Worm (Caenorhabditis elegans) whole organism, L4 larva: ENCODE results near the gene Y41C4A.7.

Source experiments
- F26F4.8 ChIP-seq: fragments of 200-800 bp; sonication (Bioruptor generic); conservative IDR thresholded peaks from 2 replicates; pipeline ENCODE4 v1.3.6; 2022; ENCODE audit warnings: missing genetic modification characterization, missing compliant biosample characterization
- F37D6.2 ChIP-seq: sonication (generic microtip); optimal IDR thresholded peaks from 2 replicates; lab custom pipeline; 2016; ENCODE audit warnings: mild to moderate bottlenecking, missing genetic modification characterization, missing compliant biosample characterization
- R02D3.7 ChIP-seq: fragments of 150-350 bp; sonication (generic microtip); optimal IDR thresholded peaks from 3 replicates; lab custom pipeline; 2014; ENCODE audit warnings: missing biosample characterization, missing genetic modification characterization
- T26A8.4 ChIP-seq: fragments of 200-800 bp; sonication (Bioruptor generic); IDR thresholded peaks from 2 replicates; pipeline ENCODE4 v1.3.6; 2022; ENCODE audit warnings: missing genetic modification characterization, missing compliant biosample characterization
- ZK546.5 ChIP-seq, 2 experiments: sonication (generic microtip); optimal IDR thresholded peaks; 2 replicates each; lab custom pipeline; 2017; ENCODE audit warnings: missing biosample characterization in 2 of 2, missing genetic modification characterization in 2 of 2
- aha-1 ChIP-seq: fragments of 150-350 bp; peaks from one replicate; lab custom pipeline; 2014; ENCODE audit warnings: missing biosample characterization, missing genetic modification characterization
- ceh-28 ChIP-seq: fragments of 150-350 bp; optimal IDR thresholded peaks from 2 replicates; lab custom pipeline; 2014; ENCODE audit warnings: missing biosample characterization, missing genetic modification reagents, missing genetic modification characterization
- ces-1 ChIP-seq: fragments of 150-350 bp; sonication (generic microtip); optimal IDR thresholded peaks from 4 replicates; lab custom pipeline; 2014; ENCODE audit warnings: missing biosample characterization, missing genetic modification reagents, missing genetic modification characterization
- daf-19 ChIP-seq: fragments of 200-800 bp; sonication (Bioruptor generic); conservative IDR thresholded peaks from 2 replicates; pipeline ENCODE4 v1.3.6; 2022; ENCODE audit warnings: missing genetic modification characterization, missing compliant biosample characterization
- dmd-6 ChIP-seq: fragments of 200-800 bp; sonication (Bioruptor generic); IDR thresholded peaks from 2 replicates; pipeline ENCODE4 v1.3.6; 2022; ENCODE audit warnings: missing genetic modification reagents, missing genetic modification characterization, missing compliant biosample characterization
- dmd-8 ChIP-seq: fragments of 200-800 bp; sonication (Bioruptor generic); IDR thresholded peaks from 2 replicates; pipeline ENCODE4 v1.3.6; 2022; ENCODE audit warnings: missing genetic modification characterization, missing compliant biosample characterization
- dve-1 ChIP-seq: sonication (generic microtip); optimal IDR thresholded peaks from 2 replicates; lab custom pipeline; 2017; ENCODE audit warnings: antibody characterized with exemption, mild to moderate bottlenecking, missing genetic modification characterization, missing compliant biosample characterization; ENCODE audit not compliant: insufficient read depth
- fos-1 ChIP-seq: fragments of 150-350 bp; optimal IDR thresholded peaks from 2 replicates; lab custom pipeline; 2014; ENCODE audit warnings: missing biosample characterization, missing genetic modification characterization
- hif-1 ChIP-seq, 2 experiments: sonication (generic microtip); optimal IDR thresholded peaks; 2 replicates each; lab custom pipeline; 2016 to 2017; ENCODE audit warnings: missing compliant biosample characterization in 2 of 2, missing genetic modification characterization in 2 of 2, missing genetic modification reagents in 2 of 2, missing genotype in 2 of 2, mild to moderate bottlenecking in 1 of 2
- hlh-11 ChIP-seq: fragments of 200-800 bp; sonication (Bioruptor generic); optimal IDR thresholded peaks from 2 replicates; lab custom pipeline; 2018; ENCODE audit warnings: mild to moderate bottlenecking, missing genetic modification characterization, missing compliant biosample characterization
- lin-15B ChIP-seq: fragments of 150-350 bp; sonication (generic microtip); optimal IDR thresholded peaks from 3 replicates; lab custom pipeline; 2014; ENCODE audit warnings: missing biosample characterization, missing genetic modification characterization
- lin-29 ChIP-seq: fragments of 200-800 bp; sonication (Bioruptor generic); IDR thresholded peaks from 2 replicates; pipeline ENCODE4 v1.3.6; 2022; ENCODE audit warnings: missing genetic modification reagents, missing genetic modification characterization, missing compliant biosample characterization
- lin-38 ChIP-seq: fragments of 200-800 bp; sonication (Bioruptor generic); IDR thresholded peaks from 2 replicates; pipeline ENCODE4 v1.3.6; 2022; ENCODE audit warnings: missing genetic modification reagents, missing genetic modification characterization, missing compliant biosample characterization
- lir-3 ChIP-seq: sonication (generic microtip); optimal IDR thresholded peaks from 2 replicates; lab custom pipeline; 2016; ENCODE audit warnings: mild to moderate bottlenecking, missing genetic modification characterization, missing compliant biosample characterization
- lsy-2 ChIP-seq, 2 experiments: fragments of 150-350 bp in 1 of 2; sonication (generic microtip) in 1 of 2; optimal IDR thresholded peaks; 2 replicates each; lab custom pipeline; 2014 to 2017; ENCODE audit warnings: missing biosample characterization in 2 of 2, missing genetic modification characterization in 2 of 2
- madf-5 ChIP-seq, 2 experiments: fragments of 200-800 bp; sonication (Bioruptor generic); IDR thresholded peaks; 2 replicates each; pipeline ENCODE4 v1.3.6; 2022; ENCODE audit warnings: missing compliant biosample characterization in 2 of 2, missing genetic modification characterization in 2 of 2
- mdl-1 ChIP-seq, 2 experiments: fragments of 150-350 bp in 1 of 2; sonication (generic microtip) in 1 of 2; optimal IDR thresholded peaks; 2 replicates each; lab custom pipeline; 2014 to 2017; ENCODE audit warnings: missing biosample characterization in 2 of 2, missing genetic modification characterization in 2 of 2
- mep-1 ChIP-seq: fragments of 150-350 bp; sonication (generic microtip); optimal IDR thresholded peaks from 3 replicates; lab custom pipeline; 2014; ENCODE audit warnings: missing biosample characterization, missing genetic modification characterization
- mxl-3 ChIP-seq: fragments of 200-800 bp; sonication (Bioruptor generic); optimal IDR thresholded peaks from 2 replicates; lab custom pipeline; 2018; ENCODE audit warnings: mild to moderate bottlenecking, missing genetic modification characterization, missing compliant biosample characterization
- nhr-11 ChIP-seq: fragments of 150-350 bp; optimal IDR thresholded peaks from 2 replicates; lab custom pipeline; 2014; ENCODE audit warnings: missing biosample characterization, missing genetic modification characterization
- nhr-111 ChIP-seq: fragments of 200-800 bp; sonication (Bioruptor generic); optimal IDR thresholded peaks from 2 replicates; lab custom pipeline; 2018; ENCODE audit warnings: mild to moderate bottlenecking, missing genetic modification characterization, missing compliant biosample characterization
- nhr-42 ChIP-seq: fragments of 200-800 bp; sonication (Bioruptor generic); IDR thresholded peaks from 2 replicates; pipeline ENCODE4 v1.3.6; 2022; ENCODE audit warnings: missing genetic modification characterization, missing compliant biosample characterization
- nhr-6 ChIP-seq: fragments of 150-350 bp; optimal IDR thresholded peaks from 2 replicates; lab custom pipeline; 2014; ENCODE audit warnings: missing biosample characterization, missing genetic modification characterization
- pha-4 ChIP-seq, 2 experiments: fragments of 150-350 bp in 1 of 2; fragments of 200-800 bp in 1 of 2; sonication (Bioruptor generic) in 1 of 2; IDR thresholded peaks in 1 of 2; optimal IDR thresholded peaks in 1 of 2; 2 replicates each; pipeline versions ENCODE4 v1.3.6 to Lab custom; 2014 to 2022; ENCODE audit warnings: missing genetic modification characterization in 2 of 2, missing genetic modification reagents in 2 of 2, missing biosample characterization in 1 of 2, missing compliant biosample characterization in 1 of 2
- set-16 ChIP-seq: fragments of 200-800 bp; sonication (Bioruptor generic); IDR thresholded peaks from 2 replicates; pipeline ENCODE4 v1.3.6; 2022; ENCODE audit warnings: missing genetic modification reagents, missing genetic modification characterization, missing compliant biosample characterization
- snpc-1.2 ChIP-seq: fragments of 200-800 bp; sonication (Bioruptor generic); IDR thresholded peaks from 2 replicates; pipeline ENCODE4 v1.3.6; 2022; ENCODE audit warnings: missing genetic modification reagents, missing genetic modification characterization, missing compliant biosample characterization
- snpc-4 ChIP-seq: fragments of 150-350 bp; optimal IDR thresholded peaks from 2 replicates; lab custom pipeline; 2014; ENCODE audit warnings: missing biosample characterization, missing genetic modification characterization
- spr-1 ChIP-seq: sonication (generic microtip); optimal IDR thresholded peaks from 2 replicates; lab custom pipeline; 2016; ENCODE audit warnings: mild to moderate bottlenecking, missing genetic modification characterization, missing compliant biosample characterization
- spr-3 ChIP-seq: fragments of 200-800 bp; sonication (Bioruptor generic); optimal IDR thresholded peaks from 2 replicates; lab custom pipeline; 2018; ENCODE audit warnings: mild to moderate bottlenecking, missing genetic modification characterization, missing compliant biosample characterization
- unc-62 ChIP-seq, 3 experiments: fragments of 150-350 bp in 1 of 3; sonication (generic microtip); optimal IDR thresholded peaks in 2 of 3; peaks in 1 of 3; 1 replicate in 1 of 3; 2 replicates in 2 of 3; lab custom pipeline; 2014 to 2017; ENCODE audit warnings: missing biosample characterization in 3 of 3, missing genetic modification characterization in 3 of 3, missing genetic modification reagents in 3 of 3, missing genotype in 1 of 3
- zag-1 ChIP-seq: fragments of 150-350 bp; optimal IDR thresholded peaks from 2 replicates; lab custom pipeline; 2014; ENCODE audit warnings: missing biosample characterization, missing genetic modification characterization
- ztf-7 ChIP-seq: fragments of 150-350 bp; optimal IDR thresholded peaks from 2 replicates; lab custom pipeline; 2014; ENCODE audit warnings: missing biosample characterization, missing genetic modification characterization

The Y41C4A.7 gene

DNA sequence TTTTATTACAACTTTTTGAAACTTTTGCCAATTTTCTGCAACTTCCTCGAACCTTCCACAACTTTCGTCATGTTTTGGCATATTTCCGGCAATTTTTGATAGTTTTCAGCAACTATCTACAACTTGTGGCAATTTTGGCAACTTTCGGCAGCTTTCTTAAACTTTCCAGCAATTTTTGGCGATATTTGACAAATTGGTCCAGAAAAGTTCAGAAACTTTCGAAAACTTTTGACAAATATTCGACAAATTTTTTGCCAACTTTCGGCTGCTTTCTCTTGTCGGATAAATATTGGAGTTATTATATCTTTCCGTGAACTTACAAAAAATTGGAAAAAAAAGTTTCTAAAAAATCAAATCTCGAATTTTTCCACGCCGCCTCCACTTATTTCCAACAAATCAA is 31.6 kb downstream of the Y41C4A.7 start, which contains the start of gene Y41C4A.18:
Y41C4A.18 (plus strand) TSS at position 301 of the 400 bp plus-strand sequence.
- peak; percentile 39 for TF ChIP-seq aha-1 (tag; lab: Kevin White, UChicago)
- no peak for TF ChIP-seq snpc-4
- TF ChIP-seq dmd-6 = no peak

ce11 chrIII:11730850-11731249 is 32.2 kb downstream of the Y41C4A.7 start:
- TF ChIP-seq madf-5 (GFP tag; IDR thresholded peaks at IDR 0.05; lab: Robert Waterston, UW) (0 out of 4 replicates have a peak, but pooled peaks of 1 of the 2 experiments have one; percentile 17), set-16 (peak; percentile 89), lir-3 (no peak)

DNA sequence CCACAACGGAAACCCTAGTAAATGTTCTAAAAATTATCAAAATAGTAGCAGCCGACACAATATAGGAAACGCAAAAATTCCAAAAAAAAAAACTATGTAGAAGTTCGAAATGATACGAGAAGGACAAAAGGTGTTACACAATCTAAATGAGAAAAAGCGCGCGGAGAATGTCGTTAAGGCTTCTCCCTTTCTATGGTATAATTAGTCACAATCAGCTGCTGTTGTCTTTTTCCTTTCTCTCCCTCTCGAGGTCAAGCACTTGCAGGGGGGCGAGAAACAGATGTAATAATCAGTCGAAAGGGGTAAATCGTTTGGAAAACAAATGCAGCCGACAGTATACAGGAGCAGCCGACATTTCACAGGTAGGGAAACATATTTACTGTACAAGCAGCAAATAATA is 32.8 kb downstream of the Y41C4A.7 start:
- no peak for TF ChIP-seq lsy-2 (tag; optimal IDR thresholded peaks at IDR 0.05; lab: Kevin White, UChicago)
- TF ChIP-seq spr-3 = no peak
- TF ChIP-seq nhr-11 (tag; lab: Kevin White, UChicago) = no peak
- no peak for TF ChIP-seq snpc-1.2 (GFP tag; lab: Robert Waterston, UW)
- no peak for TF ChIP-seq T26A8.4 (GFP tag; lab: Robert Waterston, UW)
- no peak for TF ChIP-seq ZK546.5 (tag; optimal IDR thresholded peaks at IDR 0.05; lab: Kevin White, UChicago)
- no peak for TF ChIP-seq mdl-1 (tag; optimal IDR thresholded peaks at IDR 0.05; lab: Kevin White, UChicago)
- TF ChIP-seq lin-29 (GFP tag; lab: Robert Waterston, UW) = no peak
- TF ChIP-seq snpc-4 = no peak
- TF ChIP-seq zag-1 (tag; lab: Kevin White, UChicago) = no peak
- TF ChIP-seq, all 104 proteins: peak for 0

ce11 chrIII:11732056-11732455 is 33.4 kb downstream of the Y41C4A.7 start, which contains the start of gene Y41C4A.21:
Gene Y41C4A.21 (plus strand): TSS chrIII:11732356.
- no peak for TF ChIP-seq lin-29 (GFP tag; lab: Robert Waterston, UW)
- TF ChIP-seq set-16 = 0 out of 2 replicates have a peak, but pooled peaks have one; percentile 4
- no peak for TF ChIP-seq nhr-111 (GFP tag; lab: Kevin White, UChicago)
- TF ChIP-seq T26A8.4 (GFP tag; lab: Robert Waterston, UW) = no peak
- TF ChIP-seq ZK546.5 (tag; optimal IDR thresholded peaks at IDR 0.05; lab: Kevin White, UChicago) = no peak
- TF ChIP-seq daf-19 (GFP tag; lab: Robert Waterston, UW) = no peak

DNA sequence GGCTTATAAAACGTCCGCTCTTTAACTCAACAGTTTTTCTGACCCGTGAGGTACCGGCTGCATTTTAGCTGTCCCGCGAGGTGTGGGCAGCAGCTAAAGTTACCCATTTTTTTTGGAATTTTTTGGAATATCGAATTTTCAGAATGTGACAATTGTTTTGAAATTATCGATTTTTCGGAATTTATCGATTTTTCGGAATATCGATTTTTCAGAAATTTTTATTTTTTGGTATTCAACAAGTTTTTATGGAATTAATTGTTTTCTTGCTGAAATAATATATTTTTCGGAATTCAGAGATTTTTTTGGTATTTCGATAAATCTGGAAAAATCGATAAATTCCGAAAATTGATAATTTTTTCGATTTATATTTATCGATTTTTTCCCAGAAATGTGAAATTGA is 34.3 kb downstream of the Y41C4A.7 start:
- no peak for TF ChIP-seq nhr-6 (tag; lab: Kevin White, UChicago)
- no peak for TF ChIP-seq lin-38
- TF ChIP-seq spr-1 = no peak
- TF ChIP-seq ceh-28 (tag; lab: Kevin White, UChicago) = peak; percentile 95
- TF ChIP-seq mep-1 (tag; lab: Kevin White, UChicago) = peak; percentile 11

- peak; percentile 29 for TF ChIP-seq aha-1 (tag; lab: Kevin White, UChicago)
- no peak for TF ChIP-seq madf-5 (GFP tag; IDR thresholded peaks at IDR 0.05; lab: Robert Waterston, UW)
These were observed 38.9 kb downstream of the Y41C4A.7 start, which contains the start of gene sup-1 for ce11 chrIII:11737527-11737926. Gene sup-1 (minus strand): TSS chrIII:11737627.

DNA sequence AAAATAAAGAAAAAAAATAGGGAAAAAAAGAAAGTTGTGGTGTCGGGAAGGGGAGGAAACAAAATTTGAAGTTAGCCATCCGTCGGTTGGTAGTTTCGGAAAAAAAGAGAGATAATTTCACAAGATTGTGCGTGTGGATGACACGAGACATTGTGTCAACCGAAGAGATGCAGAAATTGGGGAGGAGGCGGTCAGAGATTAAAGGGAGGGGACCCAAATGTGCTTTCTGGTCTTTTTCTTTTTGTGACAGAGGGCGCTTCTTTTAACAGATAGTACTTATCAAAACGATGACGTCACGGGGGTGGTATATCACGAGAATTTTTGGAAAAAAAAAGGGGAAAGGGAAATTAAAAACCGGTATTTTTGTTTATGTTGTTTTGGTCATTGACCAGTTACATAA is 39.8 kb downstream of the Y41C4A.7 start:
- TF ChIP-seq mep-1 (tag; lab: Kevin White, UChicago) = peak; percentile 30
- peak; percentile 6 for TF ChIP-seq dve-1 (tag; lab: Kevin White, UChicago)
- no peak for TF ChIP-seq mxl-3
- no peak for TF ChIP-seq pha-4 (GFP tag; IDR thresholded peaks at IDR 0.05; lab: Robert Waterston, UW)
- TF ChIP-seq pha-4 (tag; optimal IDR thresholded peaks at IDR 0.05; lab: Kevin White, UChicago) = no peak
- TF ChIP-seq hlh-11 (tag; lab: Kevin White, UChicago) = peak; percentile 53
- TF ChIP-seq F37D6.2 = no peak
- no peak for TF ChIP-seq lin-15B (tag; lab: Kevin White, UChicago)
- TF ChIP-seq unc-62 (GFP tag; optimal IDR thresholded peaks at IDR 0.05 in 1 of 2; lab: Kevin White, UChicago) = peak in 1 of 2 experiments; percentile 65
- TF ChIP-seq unc-62 (tag; optimal IDR thresholded peaks at IDR 0.05; lab: Kevin White, UChicago) = no peak
- peak; percentile 59 for TF ChIP-seq aha-1 (tag; lab: Kevin White, UChicago)
- no peak for TF ChIP-seq ces-1
- no peak for TF ChIP-seq ZK546.5 (tag; optimal IDR thresholded peaks at IDR 0.05; lab: Kevin White, UChicago)
- peak in 1 of 2 experiments; percentile 3 for TF ChIP-seq hif-1 (tag; optimal IDR thresholded peaks at IDR 0.05; lab: Kevin White, UChicago)
- TF ChIP-seq ceh-28 (tag; lab: Kevin White, UChicago) = no peak
- no peak for TF ChIP-seq dmd-8
- TF ChIP-seq fos-1 = no peak
- TF ChIP-seq F26F4.8 (GFP tag; lab: Robert Waterston, UW) = no peak
- TF ChIP-seq nhr-42 (GFP tag; lab: Robert Waterston, UW) = no peak
- no peak for TF ChIP-seq ztf-7 (tag; lab: Kevin White, UChicago)
- no peak for TF ChIP-seq daf-19 (GFP tag; lab: Robert Waterston, UW)
- no peak for TF ChIP-seq R02D3.7 (tag; lab: Kevin White, UChicago)
- no peak for TF ChIP-seq snpc-4
